Worm (Caenorhabditis elegans) whole organism, L4/young adult: ENCODE measurements around the gene tpan-1.

Source experiments
- W03F9.2 ChIP-seq: fragments of 150-350 bp; optimal IDR thresholded peaks from 2 replicates; lab custom pipeline; 2014; ENCODE audit warnings: missing biosample characterization, missing genetic modification characterization
- dao-5 ChIP-seq: sonication (generic microtip); optimal IDR thresholded peaks from 2 replicates; lab custom pipeline; 2016; ENCODE audit warnings: missing genotype, missing genetic modification characterization, moderate library complexity, missing compliant biosample characterization

DNA sequence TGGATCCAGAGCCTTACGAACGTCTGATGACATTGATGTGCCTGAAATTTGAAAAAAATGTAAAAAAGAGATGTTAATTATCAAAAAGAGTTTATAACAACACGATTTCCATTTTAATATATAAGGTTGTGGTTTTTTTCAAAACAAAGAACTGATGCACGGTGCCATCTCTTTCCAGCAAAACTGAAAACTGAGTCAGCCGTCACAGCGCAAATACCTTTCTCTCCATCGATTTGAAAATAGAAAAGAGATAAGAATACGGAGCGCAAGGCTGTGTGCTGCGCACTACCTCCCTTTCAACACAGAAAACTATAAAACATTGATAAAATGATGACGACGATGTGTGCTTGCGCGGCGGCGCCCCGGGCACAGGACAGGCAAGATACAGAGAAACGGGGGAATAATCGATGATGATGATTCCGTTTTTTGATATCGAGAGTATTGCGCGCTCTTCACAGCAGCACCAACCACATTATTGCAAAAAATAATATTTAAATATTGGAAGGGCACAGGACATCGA, 3.1 kb downstream of the tpan-1 start, which contains the start of gene Y44A6D.3:
- no peak for TF ChIP-seq W03F9.2 (tag; lab: Kevin White, UChicago)
- no peak for TF ChIP-seq dao-5 (tag; lab: Kevin White, UChicago)
